Worm (Caenorhabditis elegans): ENCODE measurements around the gene E02C12.6.

Gene E02C12.6

DNA sequence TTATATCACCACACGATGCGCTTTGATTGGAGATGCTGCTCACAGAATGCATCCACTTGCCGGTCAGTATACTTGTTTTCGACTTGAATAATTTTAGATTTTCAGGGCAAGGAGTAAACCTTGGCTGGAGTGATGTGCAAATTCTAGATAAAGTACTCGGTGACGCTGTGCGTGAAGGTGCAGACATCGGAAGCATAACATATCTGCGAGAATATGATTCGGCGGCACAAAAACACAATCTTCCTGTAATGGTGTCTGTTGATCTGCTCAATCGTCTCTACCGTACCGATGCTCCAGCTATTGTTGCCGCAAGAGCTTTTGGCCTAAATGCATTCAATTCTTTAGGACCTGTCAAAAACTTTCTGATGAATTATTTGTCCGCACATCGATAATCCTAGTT is 32.4 kb downstream of the E02C12.6 start:
- TF ChIP-seq zip-2 (tag; optimal IDR thresholded peaks at IDR 0.05) (no peak), dve-1 (tag; optimal IDR thresholded peaks at IDR 0.05; ENCODE audit: insufficient read depth) (no peak), set-16 (GFP tag; IDR thresholded peaks at IDR 0.05) (no peak), ztf-7 (tag; optimal IDR thresholded peaks at IDR 0.05) (no peak), nhr-28 (tag; optimal IDR thresholded peaks at IDR 0.05) (no peak), lir-3 (tag; optimal IDR thresholded peaks at IDR 0.05) (no peak), nhr-102 (tag; optimal IDR thresholded peaks at IDR 0.05) (peak; percentile 59), ztf-11 (tag; optimal IDR thresholded peaks at IDR 0.05) (no peak), Y105C5A.15 (GFP tag; IDR thresholded peaks at IDR 0.05) (no peak), snpc-4 (tag; optimal IDR thresholded peaks at IDR 0.05) (no peak), nhr-6 (tag; optimal IDR thresholded peaks at IDR 0.05) (no peak), daf-12 (tag; optimal IDR thresholded peaks at IDR 0.05) (no peak), aly-2 (tag; optimal IDR thresholded peaks at IDR 0.05) (no peak), mxl-3 (GFP tag; optimal IDR thresholded peaks at IDR 0.05) (no peak), arid-1 (GFP tag; conservative IDR thresholded peaks at IDR 0.05) (no peak), hmg-1.1 (GFP tag; IDR thresholded peaks at IDR 0.05) (no peak), zag-1 (tag; optimal IDR thresholded peaks at IDR 0.05) (no peak), lin-29 (GFP tag; IDR thresholded peaks at IDR 0.05) (0 out of 2 replicates have a peak, but pooled peaks have one; percentile 22), Y48G9A.11 (GFP tag; IDR thresholded peaks at IDR 0.05) (no peak), ZK546.5 (tag; optimal IDR thresholded peaks at IDR 0.05) (no peak), mep-1 (tag; optimal IDR thresholded peaks at IDR 0.05) (peak; percentile 52), nhr-11 (tag; optimal IDR thresholded peaks at IDR 0.05) (no peak), T26A8.4 (GFP tag; IDR thresholded peaks at IDR 0.05) (peak; percentile 86), nhr-77 (tag; optimal IDR thresholded peaks at IDR 0.05) (no peak), lsy-2 (tag; optimal IDR thresholded peaks at IDR 0.05) (peak in 1 of 2 experiments; percentile 41), unc-62 (GFP tag; optimal IDR thresholded peaks at IDR 0.05 in 1 of 2) (no peak), unc-62 (tag; optimal IDR thresholded peaks at IDR 0.05) (no peak), mxl-2 (GFP tag; conservative IDR thresholded peaks at IDR 0.05) (no peak), F44E2.7 (GFP tag; IDR thresholded peaks at IDR 0.05) (no peak), dpl-1 (GFP tag; optimal IDR thresholded peaks at IDR 0.05) (no peak), lin-15B (tag; optimal IDR thresholded peaks at IDR 0.05) (no peak), ceh-20 (GFP tag; IDR thresholded peaks at IDR 0.05) (no peak), F10B5.3 (tag; optimal IDR thresholded peaks at IDR 0.05) (no peak), daf-8 (GFP tag; IDR thresholded peaks at IDR 0.05) (no peak), lin-1 (GFP tag; IDR thresholded peaks at IDR 0.05) (no peak), php-3 (GFP tag; IDR thresholded peaks at IDR 0.05) (no peak), lin-13 (GFP tag; optimal IDR thresholded peaks at IDR 0.05) (no peak), fos-1 (tag; optimal IDR thresholded peaks at IDR 0.05) (no peak), ceh-82 (tag; optimal IDR thresholded peaks at IDR 0.05) (no peak), Y5F2A.4 (GFP tag; optimal IDR thresholded peaks at IDR 0.05) (no peak), nhr-42 (GFP tag; IDR thresholded peaks at IDR 0.05) (peak; percentile 73; the same call in 1 of the 2 replicates), D1046.2 (GFP tag; IDR thresholded peaks at IDR 0.05) (peak; percentile 48; the same call in 1 of the 2 replicates), madf-9 (GFP tag; conservative IDR thresholded peaks at IDR 0.05) (no peak), ceh-44 (GFP tag; IDR thresholded peaks at IDR 0.05) (no peak), attf-4 (tag; optimal IDR thresholded peaks at IDR 0.05) (no peak), unc-130 (GFP tag; optimal IDR thresholded peaks at IDR 0.05) (no peak), skn-1 (tag; optimal IDR thresholded peaks at IDR 0.05) (no peak), unc-39 (tag; optimal IDR thresholded peaks at IDR 0.05) (no peak), spr-1 (tag; optimal IDR thresholded peaks at IDR 0.05) (no peak), egl-27 (tag; optimal IDR thresholded peaks at IDR 0.05) (no peak), hif-1 (tag; optimal IDR thresholded peaks at IDR 0.05) (peak in 1 of 2 experiments; percentile 32), T20F7.1 (GFP tag; optimal IDR thresholded peaks at IDR 0.05) (peak; percentile 23), F26F4.8 (GFP tag; conservative IDR thresholded peaks at IDR 0.05) (0 out of 2 replicates have a peak, but pooled peaks have one; percentile 31), zip-11 (GFP tag; IDR thresholded peaks at IDR 0.05) (no peak)
